Worm (Caenorhabditis elegans) whole organism, late embryonic: ENCODE measurements around the gene F17E9.2.

Source experiments
- C38D4.7 ChIP-seq: fragments of 200-800 bp; sonication (Bioruptor generic); optimal IDR thresholded peaks from 2 replicates; lab custom pipeline; 2018; ENCODE audit warnings: mild to moderate bottlenecking, missing genetic modification characterization, moderate library complexity, missing compliant biosample characterization
- F13H6.1 ChIP-seq: sonication (generic microtip); optimal IDR thresholded peaks from 2 replicates; lab custom pipeline; 2016; ENCODE audit warnings: missing genetic modification characterization, missing compliant biosample characterization
- K02D7.2 ChIP-seq: sonication (generic microtip); optimal IDR thresholded peaks from 2 replicates; lab custom pipeline; 2017; ENCODE audit warnings: mild to moderate bottlenecking, missing genetic modification characterization, missing compliant biosample characterization
- Y22D7AL.16 ChIP-seq: sonication (generic microtip); optimal IDR thresholded peaks from 2 replicates; lab custom pipeline; 2016; ENCODE audit warnings: missing genetic modification characterization, missing compliant biosample characterization
- ama-1 ChIP-seq: fragments of 150-350 bp; optimal IDR thresholded peaks from 2 replicates; lab custom pipeline; 2014
- ceh-14 ChIP-seq: sonication (generic microtip); optimal IDR thresholded peaks from 2 replicates; lab custom pipeline; 2016; ENCODE audit warnings: missing genotype, missing genetic modification characterization, missing compliant biosample characterization
- ceh-18 ChIP-seq: sonication (generic microtip); optimal IDR thresholded peaks from 2 replicates; lab custom pipeline; 2016; ENCODE audit warnings: missing genetic modification characterization, missing compliant biosample characterization
- ceh-2 ChIP-seq: sonication (generic microtip); optimal IDR thresholded peaks from 2 replicates; lab custom pipeline; 2016; ENCODE audit warnings: missing genotype, missing genetic modification characterization, missing compliant biosample characterization
- ceh-22 ChIP-seq: sonication (generic microtip); optimal IDR thresholded peaks from 2 replicates; lab custom pipeline; 2017; ENCODE audit warnings: missing biosample characterization, missing genetic modification characterization
- ceh-24 ChIP-seq: sonication (generic microtip); optimal IDR thresholded peaks from 2 replicates; lab custom pipeline; 2016; ENCODE audit warnings: mild to moderate bottlenecking, missing genetic modification characterization, missing compliant biosample characterization
- ceh-30 ChIP-seq: fragments of 150-350 bp; optimal IDR thresholded peaks from 2 replicates; lab custom pipeline; 2014; ENCODE audit warnings: missing biosample characterization, missing genetic modification characterization
- ceh-48 ChIP-seq: sonication (generic microtip); optimal IDR thresholded peaks from 2 replicates; lab custom pipeline; 2016; ENCODE audit warnings: missing genetic modification characterization, inconsistent platforms, missing compliant biosample characterization
- ceh-9 ChIP-seq: sonication (generic microtip); optimal IDR thresholded peaks from 2 replicates; lab custom pipeline; 2016; ENCODE audit warnings: mild to moderate bottlenecking, missing genetic modification characterization, inconsistent platforms, missing compliant biosample characterization
- elt-4 ChIP-seq: sonication (generic microtip); optimal IDR thresholded peaks from 2 replicates; lab custom pipeline; 2016; ENCODE audit warnings: missing genetic modification characterization, missing compliant biosample characterization
- ets-4 ChIP-seq: sonication (generic microtip); optimal IDR thresholded peaks from 2 replicates; lab custom pipeline; 2016; ENCODE audit warnings: missing genetic modification characterization, missing compliant biosample characterization
- fax-1 ChIP-seq: sonication (generic microtip); optimal IDR thresholded peaks from 2 replicates; lab custom pipeline; 2016; ENCODE audit warnings: missing genotype, missing genetic modification characterization, missing compliant biosample characterization
- fkh-10 ChIP-seq: fragments of 150-350 bp; optimal IDR thresholded peaks from 2 replicates; lab custom pipeline; 2014; ENCODE audit warnings: missing biosample characterization, missing genetic modification reagents, missing genetic modification characterization
- hlh-15 ChIP-seq: sonication (generic microtip); optimal IDR thresholded peaks from 2 replicates; lab custom pipeline; 2016; ENCODE audit warnings: missing genetic modification characterization, missing compliant biosample characterization
- hlh-30 ChIP-seq: sonication (generic microtip); optimal IDR thresholded peaks from 2 replicates; lab custom pipeline; 2017; ENCODE audit warnings: antibody characterized with exemption, missing genetic modification characterization, missing compliant biosample characterization; ENCODE audit not compliant: insufficient read depth
- hlh-6 ChIP-seq: sonication (generic microtip); optimal IDR thresholded peaks from 2 replicates; lab custom pipeline; 2016; ENCODE audit warnings: missing genotype, missing genetic modification characterization, missing compliant biosample characterization
- lim-6 ChIP-seq: sonication (generic microtip); optimal IDR thresholded peaks from 2 replicates; lab custom pipeline; 2016; ENCODE audit warnings: missing genetic modification characterization, missing compliant biosample characterization
- lin-11 ChIP-seq: fragments of 200-800 bp; sonication (Bioruptor generic); optimal IDR thresholded peaks from 2 replicates; lab custom pipeline; 2018; ENCODE audit warnings: mild to moderate bottlenecking, missing genetic modification characterization, missing compliant biosample characterization
- nfya-1 ChIP-seq: sonication (generic microtip); optimal IDR thresholded peaks from 2 replicates; lab custom pipeline; 2017; ENCODE audit warnings: missing genetic modification characterization, mild to moderate bottlenecking, missing compliant biosample characterization, antibody characterized with exemption, moderate library complexity
- nhr-232 ChIP-seq: sonication (generic microtip); optimal IDR thresholded peaks from 2 replicates; lab custom pipeline; 2016; ENCODE audit warnings: missing genetic modification characterization, missing compliant biosample characterization
- odd-2 ChIP-seq: sonication (generic microtip); optimal IDR thresholded peaks from 2 replicates; lab custom pipeline; 2017; ENCODE audit warnings: antibody characterized with exemption, mild to moderate bottlenecking, missing genetic modification characterization, missing compliant biosample characterization
- pat-9 ChIP-seq: fragments of 200-800 bp; sonication (Bioruptor generic); optimal IDR thresholded peaks from 2 replicates; lab custom pipeline; 2018; ENCODE audit warnings: mild to moderate bottlenecking, missing genetic modification characterization, moderate library complexity, missing compliant biosample characterization
- pax-1 ChIP-seq: fragments of 150-350 bp; optimal IDR thresholded peaks from 2 replicates; lab custom pipeline; 2014; ENCODE audit warnings: missing biosample characterization, missing genetic modification characterization
- pha-4 ChIP-seq: fragments of 150-350 bp; optimal IDR thresholded peaks from 2 replicates; lab custom pipeline; 2018; ENCODE audit warnings: missing biosample characterization, missing genetic modification reagents, missing genetic modification characterization
- pqm-1 ChIP-seq: sonication (generic microtip); optimal IDR thresholded peaks from 2 replicates; lab custom pipeline; 2016; ENCODE audit warnings: missing genetic modification characterization, missing compliant biosample characterization
- pros-1 ChIP-seq: fragments of 150-350 bp; optimal IDR thresholded peaks from 2 replicates; lab custom pipeline; 2014; ENCODE audit warnings: missing biosample characterization, missing genetic modification reagents, missing genetic modification characterization
- sdc-2 ChIP-seq: sonication (generic microtip); optimal IDR thresholded peaks from 2 replicates; lab custom pipeline; 2016; ENCODE audit warnings: missing genotype, missing genetic modification characterization, missing compliant biosample characterization
- sox-2 ChIP-seq: fragments of 200-800 bp; sonication (Bioruptor generic); IDR thresholded peaks from 2 replicates; pipeline ENCODE4 v1.3.6; 2022; ENCODE audit warnings: missing genetic modification reagents, missing genetic modification characterization, missing compliant biosample characterization
- sox-4 ChIP-seq: sonication (generic microtip); optimal IDR thresholded peaks from 2 replicates; lab custom pipeline; 2017; ENCODE audit warnings: mild to moderate bottlenecking, missing genetic modification characterization, inconsistent platforms, missing compliant biosample characterization
- syd-9 ChIP-seq: sonication (generic microtip); optimal IDR thresholded peaks from 2 replicates; lab custom pipeline; 2016; ENCODE audit warnings: mild to moderate bottlenecking, missing genetic modification characterization, moderate library complexity, missing compliant biosample characterization
- unc-42 ChIP-seq: sonication (generic microtip); optimal IDR thresholded peaks from 2 replicates; lab custom pipeline; 2016; ENCODE audit warnings: missing genotype, missing genetic modification characterization, missing compliant biosample characterization
- zip-5 ChIP-seq: sonication (generic microtip); optimal IDR thresholded peaks from 2 replicates; lab custom pipeline; 2016; ENCODE audit warnings: missing genetic modification characterization, missing compliant biosample characterization
- ztf-16 ChIP-seq: sonication (generic microtip); optimal IDR thresholded peaks from 2 replicates; lab custom pipeline; 2017; ENCODE audit warnings: missing genetic modification characterization, missing compliant biosample characterization

The F17E9.2 gene

ce11 chrIV:8354572-8354971 is 1.1 kb upstream of the F17E9.2 start, which contains the start of gene F17E9.3:
Gene F17E9.3 (plus strand): TSS chrIV:8354872.
- TF ChIP-seq pqm-1 (tag; lab: Kevin White, UChicago) (no peak), elt-4 (no peak), lim-6 (tag; lab: Kevin White, UChicago) (no peak), ets-4 (tag; lab: Kevin White, UChicago) (no peak), pax-1 (no peak), ceh-24 (tag; lab: Kevin White, UChicago) (no peak), odd-2 (no peak), syd-9 (no peak), hlh-30 (tag; lab: Kevin White, UChicago) (no peak), C38D4.7 (no peak), K02D7.2 (tag; lab: Kevin White, UChicago) (no peak), pat-9 (no peak), ama-1 (lab: Kevin White, UChicago) (no peak), ceh-30 (no peak), ceh-2 (no peak)

DNA sequence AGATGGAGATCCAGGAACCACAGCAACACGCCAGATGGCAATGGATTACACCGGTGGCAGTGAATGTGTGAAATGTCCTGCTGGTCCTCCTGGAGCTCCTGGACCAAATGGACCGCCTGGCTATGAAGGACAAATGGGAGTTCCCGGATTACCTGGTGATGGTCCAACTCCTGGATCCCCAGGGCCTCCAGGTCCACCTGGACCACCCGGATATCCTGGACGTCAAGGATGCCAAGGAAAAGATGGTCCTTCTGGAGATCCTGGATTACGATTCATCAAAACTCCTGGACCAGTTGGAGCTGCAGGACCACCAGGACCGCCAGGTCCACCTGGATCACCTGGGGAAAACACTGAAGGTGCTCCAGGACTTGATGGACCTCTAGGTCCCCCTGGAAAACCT is 1.6 kb downstream of the F17E9.2 start:
- TF ChIP-seq nhr-232 (tag; lab: Kevin White, UChicago) (no peak), ceh-9 (tag; lab: Kevin White, UChicago) (no peak), elt-4 (peak; percentile 64), ets-4 (tag; lab: Kevin White, UChicago) (no peak), ceh-48 (tag; lab: Kevin White, UChicago) (no peak)

DNA sequence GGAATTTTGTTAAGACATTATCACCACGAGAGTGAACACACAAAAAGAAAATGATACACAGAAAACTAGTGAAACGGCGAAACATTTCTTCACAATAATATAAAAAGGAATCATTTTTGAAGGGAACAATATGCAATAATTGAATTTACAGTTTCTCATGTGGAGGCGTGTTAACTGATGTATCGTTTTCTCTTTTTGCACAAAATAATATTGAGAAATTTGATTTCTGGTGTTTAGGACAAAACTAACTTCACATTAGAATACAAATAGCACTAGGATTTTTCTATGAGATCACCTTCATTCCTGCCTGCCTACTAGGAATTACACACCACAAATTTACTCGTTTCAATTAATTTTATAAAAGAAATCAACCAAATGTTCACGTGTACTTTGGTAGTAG is 2.8 kb downstream of the F17E9.2 start, which contains the start of gene D2096.13:
D2096.13 (minus strand) TSS at position 101 of the 400 bp plus-strand sequence.
- TF ChIP-seq lin-11 (tag; lab: Kevin White, UChicago): no peak
- no peak for TF ChIP-seq hlh-15 (tag; lab: Kevin White, UChicago)
- TF ChIP-seq F13H6.1 (tag; lab: Kevin White, UChicago): no peak
- no peak for TF ChIP-seq nfya-1 (tag; lab: Kevin White, UChicago)
- no peak for TF ChIP-seq hlh-6 (tag; lab: Kevin White, UChicago)
- TF ChIP-seq sox-4: no peak
- no peak for TF ChIP-seq ztf-16
- TF ChIP-seq unc-42: no peak
- no peak for TF ChIP-seq fkh-10 (GFP tag; lab: Kevin White, UChicago)
- TF ChIP-seq sdc-2 (tag; lab: Kevin White, UChicago): no peak
- no peak for TF ChIP-seq elt-4
- no peak for TF ChIP-seq ceh-2
- no peak for TF ChIP-seq ceh-14
- no peak for TF ChIP-seq fax-1 (tag; lab: Kevin White, UChicago)
- no peak for TF ChIP-seq pros-1 (tag; lab: Kevin White, UChicago)
- no peak for TF ChIP-seq ceh-22 (tag; lab: Kevin White, UChicago)
- TF ChIP-seq ceh-9 (tag; lab: Kevin White, UChicago): no peak
- TF ChIP-seq pha-4 (tag; lab: Kevin White, UChicago): no peak
- no peak for TF ChIP-seq ets-4 (tag; lab: Kevin White, UChicago)
- no peak for TF ChIP-seq syd-9
- TF ChIP-seq, all 69 proteins: peak for 0

- no peak for TF ChIP-seq pha-4 (tag; lab: Kevin White, UChicago)
- peak; percentile 27; the same call in 1 of the 2 replicates for TF ChIP-seq sox-2 (GFP tag; lab: Robert Waterston, UW)
- TF ChIP-seq Y22D7AL.16 (tag; lab: Kevin White, UChicago): no peak
- TF ChIP-seq zip-5 (tag; lab: Kevin White, UChicago): no peak
- TF ChIP-seq ceh-14: peak; percentile 61
- TF ChIP-seq pax-1: no peak
- TF ChIP-seq unc-42: peak; percentile 88
- no peak for TF ChIP-seq ceh-18
- no peak for TF ChIP-seq ceh-22 (tag; lab: Kevin White, UChicago)
These were observed 4.2 kb downstream of the F17E9.2 start, which contains the start of gene D2096.5 for ce11 chrIV:8359716-8360407. Gene D2096.5 (minus strand): TSS chrIV:8359766.
